Worm (Caenorhabditis elegans): Measurements from ENCODE around the gene ceh-51.
A peak's percentile ranks its signal among the peaks of the same experiment; 100 is the strongest.

The ceh-51 gene

DNA sequence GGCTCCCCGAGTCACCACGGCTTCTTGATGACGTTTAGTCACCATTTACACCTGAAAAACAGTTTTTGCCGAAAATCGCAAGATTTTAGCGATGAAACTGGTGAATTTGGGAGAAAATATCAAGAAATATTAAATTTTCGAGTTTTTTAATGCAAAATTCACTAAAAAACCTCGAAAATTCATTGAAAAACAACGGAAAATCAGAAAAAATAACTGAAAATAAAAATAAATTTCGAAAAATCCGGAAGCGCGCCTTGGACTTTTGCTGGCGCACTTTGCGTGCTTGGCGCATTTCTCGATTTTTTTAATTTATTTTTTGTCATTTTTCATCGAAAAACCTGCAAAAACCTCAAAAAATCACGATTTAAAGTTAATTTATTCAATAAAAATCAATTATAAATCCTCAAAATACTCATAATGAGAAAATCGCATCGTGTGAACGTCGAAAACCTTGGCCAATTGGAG lies 21.0 kb downstream of the ceh-51 start, which contains the start of gene emb-4:
TSS of gene emb-4 (minus strand) at position 51 of the 465 bp plus-strand sequence.
- TF ChIP-seq snpc-3.4 (tag; optimal IDR thresholded peaks at IDR 0.05) (peak; percentile 46), D2030.7 (GFP tag; IDR thresholded peaks at IDR 0.05) (no peak), dox-1 (GFP tag; IDR thresholded peaks at IDR 0.05) (0 out of 2 replicates have a peak, but pooled peaks have one; percentile 36), cebp-1 (GFP tag; IDR thresholded peaks at IDR 0.05) (no peak), cebp-1 (tag; optimal IDR thresholded peaks at IDR 0.05) (peak; percentile 46), atf-7 (tag; optimal IDR thresholded peaks at IDR 0.05) (no peak), attf-5 (GFP tag; optimal IDR thresholded peaks at IDR 0.05) (no peak), mes-4 (tag; optimal IDR thresholded peaks at IDR 0.05) (no peak), tbp1 (GFP tag; optimal IDR thresholded peaks at IDR 0.05) (no peak), attf-3 (GFP tag; conservative IDR thresholded peaks at IDR 0.05) (no peak), sdz-38 (tag; optimal IDR thresholded peaks at IDR 0.05) (no peak), ztf-18 (tag; optimal IDR thresholded peaks at IDR 0.05) (peak; percentile 92), lsl-1 (GFP tag; optimal IDR thresholded peaks at IDR 0.05) (peak; percentile 24), efl-1 (GFP tag; optimal IDR thresholded peaks at IDR 0.05) (no peak), ceh-58 (GFP tag; IDR thresholded peaks at IDR 0.05) (no peak), Y79H2A.3 (GFP tag; conservative IDR thresholded peaks at IDR 0.05) (no peak), rpc-1 (optimal IDR thresholded peaks at IDR 0.05) (no peak), rpc-1 (tag; optimal IDR thresholded peaks at IDR 0.05) (no peak), lin-54 (GFP tag; optimal IDR thresholded peaks at IDR 0.05) (peak; percentile 58), F55B11.4 (tag; optimal IDR thresholded peaks at IDR 0.05; ENCODE audit: borderline replicate concordance, insufficient read depth) (no peak), ama-1 (optimal IDR thresholded peaks at IDR 0.05) (no peak), ama-1 (GFP tag; optimal IDR thresholded peaks at IDR 0.05) (no peak), hrde-1 (tag; optimal IDR thresholded peaks at IDR 0.05; ENCODE audit: borderline replicate concordance) (no peak), hlh-12 (tag; optimal IDR thresholded peaks at IDR 0.05) (no peak), zim-3 (tag; optimal IDR thresholded peaks at IDR 0.05) (no peak), Y95B8A.8 (GFP tag; IDR thresholded peaks at IDR 0.05) (no peak), K12H6.12 (tag; optimal IDR thresholded peaks at IDR 0.05) (peak; percentile 12), lin-35 (GFP tag; optimal IDR thresholded peaks at IDR 0.05) (peak in 1 of 3 experiments; percentile 48), ztf-22 (GFP tag; optimal IDR thresholded peaks at IDR 0.05) (no peak), nfya-1 (tag; optimal IDR thresholded peaks at IDR 0.05; ENCODE audit: borderline replicate concordance, insufficient read depth) (no peak), nfyb-1 (GFP tag; IDR thresholded peaks at IDR 0.05) (no peak), snpc-1.3 (tag; optimal IDR thresholded peaks at IDR 0.05; ENCODE audit: insufficient read depth) (no peak), T07F8.4 (tag; optimal IDR thresholded peaks at IDR 0.05) (no peak), mcd-1 (GFP tag; IDR thresholded peaks at IDR 0.05) (peak; percentile 53), lin-40 (tag; optimal IDR thresholded peaks at IDR 0.05) (peak; percentile 51), snpc-4 (GFP tag; optimal IDR thresholded peaks at IDR 0.05) (no peak), snpc-4 (tag; optimal IDR thresholded peaks at IDR 0.05) (peak in 2 of 4 experiments; percentile 2 to 45), ceh-27 (GFP tag; optimal IDR thresholded peaks at IDR 0.05) (no peak), him-1 (tag; optimal IDR thresholded peaks at IDR 0.05) (no peak), sptf-2 (GFP tag; optimal IDR thresholded peaks at IDR 0.05) (no peak), mxl-1 (tag; optimal IDR thresholded peaks at IDR 0.05) (no peak), pbrm-1 (GFP tag; IDR thresholded peaks at IDR 0.05) (peak; percentile 55; the same call in 1 of the 2 replicates)
